Fruit fly (Drosophila melanogaster): ENCODE data around the gene Zif.

- no peak for TF ChIP-seq CG10348 (GFP tag; IDR thresholded peaks at IDR 0.05)
- no peak for TF ChIP-seq CG4496 (GFP tag; IDR thresholded peaks at IDR 0.05)
- no peak for TF ChIP-seq Pif1A (GFP tag; optimal IDR thresholded peaks at IDR 0.05)
Observed at dm6 chr3R:6430206-6430605, 26.7 kb upstream of the Zif start.
